Worm (Caenorhabditis elegans): Measurements from ENCODE around the gene sfxn-1.4.

DNA sequence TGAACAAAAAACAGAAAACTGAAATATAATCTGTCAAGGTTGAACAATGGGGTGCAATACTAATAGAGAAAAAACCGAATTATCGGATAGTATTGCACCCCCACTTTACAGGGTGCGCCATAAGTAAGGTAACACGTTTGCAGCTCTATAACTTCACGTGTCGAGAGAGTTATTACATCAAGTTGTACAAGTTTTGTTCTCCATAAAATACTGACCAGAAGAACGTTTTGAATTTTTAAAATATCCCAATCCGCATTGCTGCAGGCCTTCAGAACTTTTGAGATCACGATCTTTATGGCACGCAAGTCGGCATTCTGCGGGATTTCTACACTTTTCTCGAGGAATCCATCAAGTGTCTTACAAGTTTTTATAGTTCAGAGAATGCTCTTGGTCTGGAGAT lies 43.2 kb downstream of the sfxn-1.4 start:
- TF ChIP-seq pqm-1 (tag; optimal IDR thresholded peaks at IDR 0.05) (no peak), mdl-1 (tag; optimal IDR thresholded peaks at IDR 0.05) (no peak), fos-1 (tag; optimal IDR thresholded peaks at IDR 0.05) (no peak), efl-3 (GFP tag; optimal IDR thresholded peaks at IDR 0.05) (no peak), zag-1 (tag; optimal IDR thresholded peaks at IDR 0.05) (no peak), unc-62 (GFP tag; optimal IDR thresholded peaks at IDR 0.05) (no peak), mep-1 (tag; optimal IDR thresholded peaks at IDR 0.05) (no peak), egl-27 (tag; optimal IDR thresholded peaks at IDR 0.05) (no peak), snpc-4 (tag; optimal IDR thresholded peaks at IDR 0.05) (no peak), ama-1 (optimal IDR thresholded peaks at IDR 0.05) (no peak), unc-30 (tag; optimal IDR thresholded peaks at IDR 0.05) (no peak)

All from whole organism, L1 larva.